Worm (Caenorhabditis elegans): Measurements from ENCODE around the gene cank-26.
A peak's percentile ranks its signal among the peaks of the same experiment; 100 is the strongest.

cank-26 gene

DNA sequence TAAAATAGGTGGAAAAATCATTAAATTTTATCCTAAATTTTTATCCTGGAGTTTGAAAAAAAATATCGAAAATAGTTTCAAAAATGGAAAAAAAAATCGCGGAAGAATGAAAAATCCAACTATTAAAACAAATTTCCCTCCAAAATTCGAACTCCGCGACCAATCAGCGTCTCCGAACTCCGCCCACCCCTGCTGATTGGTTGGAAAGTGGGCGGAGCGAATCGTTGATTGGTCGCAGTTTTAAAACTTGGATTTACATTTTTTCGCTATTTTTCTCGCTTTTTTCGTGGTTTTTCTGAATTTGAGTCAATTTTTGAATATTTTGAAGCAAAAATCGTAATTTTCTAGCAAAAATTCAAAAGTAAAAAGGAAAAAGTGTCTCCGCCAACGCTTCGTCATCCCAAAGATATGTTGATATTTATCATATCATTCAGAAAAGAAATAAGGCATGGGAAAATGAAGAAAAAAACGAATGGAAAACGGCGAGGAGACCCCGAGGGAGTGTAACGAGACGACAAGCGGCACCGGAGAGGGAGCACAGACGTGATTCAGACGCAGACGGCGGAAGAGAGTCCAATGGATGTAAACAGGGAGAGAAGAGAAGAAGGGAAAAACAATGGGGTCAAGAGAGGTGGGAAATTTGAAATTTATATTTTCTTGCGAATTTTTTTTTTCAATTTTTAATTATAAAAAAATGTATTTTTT lies 44.2 kb downstream of the cank-26 start (continued):
- TF ChIP-seq mdl-1 (tag; optimal IDR thresholded peaks at IDR 0.05) (peak in 1 of 2 experiments; percentile 62), nhr-76 (tag; optimal IDR thresholded peaks at IDR 0.05) (no peak), efl-1 (optimal IDR thresholded peaks at IDR 0.05) (peak; percentile 49 to 63), efl-1 (GFP tag; optimal IDR thresholded peaks at IDR 0.05 in 1 of 2) (peak; percentile 66 to 93), hlh-4 (tag; optimal IDR thresholded peaks at IDR 0.05) (no peak), zag-1 (tag; optimal IDR thresholded peaks at IDR 0.05) (no peak), egl-13 (tag; optimal IDR thresholded peaks at IDR 0.05) (no peak), C04F5.9 (tag; optimal IDR thresholded peaks at IDR 0.05) (no peak), ces-1 (GFP tag; optimal IDR thresholded peaks at IDR 0.05) (no peak), nhr-11 (tag; optimal IDR thresholded peaks at IDR 0.05) (no peak), unc-130 (tag; optimal IDR thresholded peaks at IDR 0.05) (no peak), ceh-8 (GFP tag; optimal IDR thresholded peaks at IDR 0.05) (no peak), mef-2 (tag; optimal IDR thresholded peaks at IDR 0.05) (no peak), nhr-237 (tag; optimal IDR thresholded peaks at IDR 0.05) (no peak), skn-1 (tag; optimal IDR thresholded peaks at IDR 0.05) (peak; percentile 48), Y116A8C.19 (tag; optimal IDR thresholded peaks at IDR 0.05; ENCODE audit: borderline replicate concordance) (no peak), pax-3 (tag; optimal IDR thresholded peaks at IDR 0.05) (no peak), mab-9 (GFP tag; IDR thresholded peaks at IDR 0.05) (no peak), lin-15B (tag; optimal IDR thresholded peaks at IDR 0.05) (no peak), lin-35 (GFP tag; optimal IDR thresholded peaks at IDR 0.05) (peak; percentile 38 to 74), nhr-84 (tag; optimal IDR thresholded peaks at IDR 0.05) (no peak), fkh-8 (tag; optimal IDR thresholded peaks at IDR 0.05) (peak; percentile 2), lin-14 (GFP tag; optimal IDR thresholded peaks at IDR 0.05) (peak; percentile 83), grh-1 (GFP tag; IDR thresholded peaks at IDR 0.05) (no peak), hlh-17 (GFP tag; optimal IDR thresholded peaks at IDR 0.05; ENCODE audit: borderline replicate concordance) (no peak), jun-1 (tag; optimal IDR thresholded peaks at IDR 0.05) (no peak), C16A3.4 (tag; optimal IDR thresholded peaks at IDR 0.05) (peak; percentile 27), fos-1 (tag; optimal IDR thresholded peaks at IDR 0.05) (no peak), ceh-88 (GFP tag; IDR thresholded peaks at IDR 0.05) (no peak), tbx-2 (tag; optimal IDR thresholded peaks at IDR 0.05) (peak; percentile 15), aha-1 (tag; optimal IDR thresholded peaks at IDR 0.05) (no peak), ets-5 (GFP tag; IDR thresholded peaks at IDR 0.05) (no peak), nhr-77 (tag; optimal IDR thresholded peaks at IDR 0.05) (no peak), lin-13 (GFP tag; optimal IDR thresholded peaks at IDR 0.05) (peak; percentile 5), elt-3 (tag; optimal IDR thresholded peaks at IDR 0.05) (peak in 1 of 6 experiments; percentile 80), fkh-4 (tag; optimal IDR thresholded peaks at IDR 0.05; ENCODE audit: borderline replicate concordance) (no peak), lin-39 (tag; optimal IDR thresholded peaks at IDR 0.05) (no peak), vab-15 (tag; optimal IDR thresholded peaks at IDR 0.05) (no peak), snu-23 (GFP tag; optimal IDR thresholded peaks at IDR 0.05) (peak; percentile 59), blmp-1 (tag; optimal IDR thresholded peaks at IDR 0.05) (peak; percentile 91), pqm-1 (tag; optimal IDR thresholded peaks at IDR 0.05) (no peak), sptf-1 (tag; optimal IDR thresholded peaks at IDR 0.05) (no peak), irx-1 (tag; optimal IDR thresholded peaks at IDR 0.05) (no peak), ztf-11 (tag; optimal IDR thresholded peaks at IDR 0.05) (no peak), snpc-4 (tag; optimal IDR thresholded peaks at IDR 0.05) (no peak), zip-4 (GFP tag; optimal IDR thresholded peaks at IDR 0.05) (no peak), ztf-4 (tag; optimal IDR thresholded peaks at IDR 0.05) (no peak), sup-37 (GFP tag; optimal IDR thresholded peaks at IDR 0.05) (no peak), xbp-1 (tag; optimal IDR thresholded peaks at IDR 0.05) (peak; percentile 15), alr-1 (tag; optimal IDR thresholded peaks at IDR 0.05; ENCODE audit: borderline replicate concordance) (no peak), unc-86 (tag; optimal IDR thresholded peaks at IDR 0.05) (no peak), ceh-63 (GFP tag; optimal IDR thresholded peaks at IDR 0.05) (no peak), dpl-1 (GFP tag; optimal IDR thresholded peaks at IDR 0.05) (peak; percentile 39 to 70 (median 65))
